Worm (Caenorhabditis elegans): ENCODE measurements around the gene K07B1.4.

K07B1.4 gene

ce11 chrV:9346804-9347203, 18.0 kb downstream of the K07B1.4 start, which contains the start of the genes K07B1.7 and try-5:
Gene K07B1.7, minus strand, starts transcription at chrV:9346962.
Gene try-5, plus strand, starts transcription at chrV:9347044.
- TF ChIP-seq tbx-11 (GFP tag; IDR thresholded peaks at IDR 0.05) (no peak), ceh-36 (tag; optimal IDR thresholded peaks at IDR 0.05) (no peak), pes-1 (GFP tag; IDR thresholded peaks at IDR 0.05) (no peak), B0310.2 (tag; optimal IDR thresholded peaks at IDR 0.05) (no peak), scrt-1 (GFP tag; IDR thresholded peaks at IDR 0.05) (no peak), ama-1 (optimal IDR thresholded peaks at IDR 0.05) (no peak), hmbx-1 (tag; optimal IDR thresholded peaks at IDR 0.05) (no peak), flt-1 (GFP tag; IDR thresholded peaks at IDR 0.05) (no peak), sea-1 (GFP tag; conservative IDR thresholded peaks at IDR 0.05) (no peak), F13C5.2 (tag; optimal IDR thresholded peaks at IDR 0.05) (no peak), hnd-1 (tag; optimal IDR thresholded peaks at IDR 0.05) (no peak), ceh-13 (GFP tag; optimal IDR thresholded peaks at IDR 0.05) (no peak), tra-4 (tag; optimal IDR thresholded peaks at IDR 0.05) (no peak), hmg-4 (GFP tag; optimal IDR thresholded peaks at IDR 0.05) (no peak), aly-1 (tag; optimal IDR thresholded peaks at IDR 0.05) (no peak), ets-7 (tag; optimal IDR thresholded peaks at IDR 0.05) (no peak), tbx-37 (GFP tag; conservative IDR thresholded peaks at IDR 0.05) (no peak)

- no peak for TF ChIP-seq scrt-1 (GFP tag; IDR thresholded peaks at IDR 0.05)
- TF ChIP-seq hmbx-1 (tag; optimal IDR thresholded peaks at IDR 0.05): no peak
Observed at ce11 chrV:9349687-9350086, 20.9 kb downstream of the K07B1.4 start, which contains the start of gene srx-47. Gene srx-47, plus strand, starts transcription at chrV:9349987.

- TF ChIP-seq scrt-1 (GFP tag; IDR thresholded peaks at IDR 0.05): no peak
- TF ChIP-seq ets-7 (tag; optimal IDR thresholded peaks at IDR 0.05): no peak
- no peak for TF ChIP-seq hnd-1 (tag; optimal IDR thresholded peaks at IDR 0.05)
- TF ChIP-seq hmbx-1 (tag; optimal IDR thresholded peaks at IDR 0.05): no peak
- TF ChIP-seq tra-4 (tag; optimal IDR thresholded peaks at IDR 0.05): no peak
- TF ChIP-seq B0310.2 (tag; optimal IDR thresholded peaks at IDR 0.05): no peak
- no peak for TF ChIP-seq aly-1 (tag; optimal IDR thresholded peaks at IDR 0.05)
- no peak for TF ChIP-seq ama-1 (optimal IDR thresholded peaks at IDR 0.05)
- no peak for TF ChIP-seq flt-1 (GFP tag; IDR thresholded peaks at IDR 0.05)
Observed at ce11 chrV:9352947-9353346, 24.2 kb downstream of the K07B1.4 start, which contains the start of gene srx-46. Gene srx-46, plus strand, starts transcription at chrV:9353247.

ce11 chrV:9355371-9355770, 26.6 kb downstream of the K07B1.4 start, which contains the start of gene ttr-40:
Gene ttr-40, minus strand, starts transcription at chrV:9355471.
- TF ChIP-seq ceh-13 (GFP tag; optimal IDR thresholded peaks at IDR 0.05) (no peak), ets-7 (tag; optimal IDR thresholded peaks at IDR 0.05) (no peak), ceh-36 (tag; optimal IDR thresholded peaks at IDR 0.05) (no peak), F13C5.2 (tag; optimal IDR thresholded peaks at IDR 0.05) (no peak), pes-1 (GFP tag; IDR thresholded peaks at IDR 0.05) (no peak), sea-1 (GFP tag; conservative IDR thresholded peaks at IDR 0.05) (no peak), scrt-1 (GFP tag; IDR thresholded peaks at IDR 0.05) (no peak), tbx-37 (GFP tag; conservative IDR thresholded peaks at IDR 0.05) (no peak), hmg-4 (GFP tag; optimal IDR thresholded peaks at IDR 0.05) (no peak), hnd-1 (tag; optimal IDR thresholded peaks at IDR 0.05) (no peak), tbx-11 (GFP tag; IDR thresholded peaks at IDR 0.05) (no peak), ama-1 (optimal IDR thresholded peaks at IDR 0.05) (no peak), aly-1 (tag; optimal IDR thresholded peaks at IDR 0.05) (no peak), hmbx-1 (tag; optimal IDR thresholded peaks at IDR 0.05) (no peak), flt-1 (GFP tag; IDR thresholded peaks at IDR 0.05) (no peak), tra-4 (tag; optimal IDR thresholded peaks at IDR 0.05) (no peak), B0310.2 (tag; optimal IDR thresholded peaks at IDR 0.05) (no peak)

ce11 chrV:9356345-9356744, 27.6 kb downstream of the K07B1.4 start, which contains the start of gene ttr-49:
Gene ttr-49, minus strand, starts transcription at chrV:9356515.
- TF ChIP-seq tbx-11 (GFP tag; IDR thresholded peaks at IDR 0.05): no peak
- no peak for TF ChIP-seq ceh-36 (tag; optimal IDR thresholded peaks at IDR 0.05)
- TF ChIP-seq flt-1 (GFP tag; IDR thresholded peaks at IDR 0.05): no peak
- no peak for TF ChIP-seq ama-1 (optimal IDR thresholded peaks at IDR 0.05)
- TF ChIP-seq F13C5.2 (tag; optimal IDR thresholded peaks at IDR 0.05): no peak
- TF ChIP-seq ets-7 (tag; optimal IDR thresholded peaks at IDR 0.05): no peak
- no peak for TF ChIP-seq tbx-37 (GFP tag; conservative IDR thresholded peaks at IDR 0.05)
- no peak for TF ChIP-seq scrt-1 (GFP tag; IDR thresholded peaks at IDR 0.05)
- TF ChIP-seq hmbx-1 (tag; optimal IDR thresholded peaks at IDR 0.05): no peak
- no peak for TF ChIP-seq aly-1 (tag; optimal IDR thresholded peaks at IDR 0.05)

ce11 chrV:9359674-9360073, 30.9 kb downstream of the K07B1.4 start, which contains the start of gene gpa-3:
Gene gpa-3, minus strand, starts transcription at chrV:9359774.
- TF ChIP-seq ama-1 (optimal IDR thresholded peaks at IDR 0.05) (no peak), tra-4 (tag; optimal IDR thresholded peaks at IDR 0.05) (no peak), ets-7 (tag; optimal IDR thresholded peaks at IDR 0.05) (no peak), pes-1 (GFP tag; IDR thresholded peaks at IDR 0.05) (no peak), hnd-1 (tag; optimal IDR thresholded peaks at IDR 0.05) (no peak), F13C5.2 (tag; optimal IDR thresholded peaks at IDR 0.05) (no peak), B0310.2 (tag; optimal IDR thresholded peaks at IDR 0.05) (no peak), tbx-37 (GFP tag; conservative IDR thresholded peaks at IDR 0.05) (no peak), tbx-11 (GFP tag; IDR thresholded peaks at IDR 0.05) (no peak), aly-1 (tag; optimal IDR thresholded peaks at IDR 0.05) (no peak), sea-1 (GFP tag; conservative IDR thresholded peaks at IDR 0.05) (no peak), ceh-13 (GFP tag; optimal IDR thresholded peaks at IDR 0.05) (no peak), flt-1 (GFP tag; IDR thresholded peaks at IDR 0.05) (no peak), hmbx-1 (tag; optimal IDR thresholded peaks at IDR 0.05) (no peak), hmg-4 (GFP tag; optimal IDR thresholded peaks at IDR 0.05) (no peak), scrt-1 (GFP tag; IDR thresholded peaks at IDR 0.05) (no peak), ceh-36 (tag; optimal IDR thresholded peaks at IDR 0.05) (no peak)

- no peak for TF ChIP-seq scrt-1 (GFP tag; IDR thresholded peaks at IDR 0.05)
Observed at ce11 chrV:9370986-9371385, 42.2 kb downstream of the K07B1.4 start, which contains the start of gene E02C12.6. Gene E02C12.6, minus strand, starts transcription at chrV:9371086.

ce11 chrV:9373473-9373872, 44.7 kb downstream of the K07B1.4 start, which contains the start of gene E02C12.8:
Gene E02C12.8, minus strand, starts transcription at chrV:9373613.
- TF ChIP-seq F13C5.2 (tag; optimal IDR thresholded peaks at IDR 0.05) (no peak), ceh-13 (GFP tag; optimal IDR thresholded peaks at IDR 0.05) (no peak), hmg-4 (GFP tag; optimal IDR thresholded peaks at IDR 0.05) (no peak), ama-1 (optimal IDR thresholded peaks at IDR 0.05) (no peak), tra-4 (tag; optimal IDR thresholded peaks at IDR 0.05) (no peak), pes-1 (GFP tag; IDR thresholded peaks at IDR 0.05) (no peak), B0310.2 (tag; optimal IDR thresholded peaks at IDR 0.05) (no peak)
